Fruit fly (Drosophila melanogaster) S2 (cell line): ENCODE data around the gene spn-F.

Experiments used
- CG8478 ChIP-seq: fragments of >200 bp; optimal IDR thresholded peaks from 2 replicates; lab custom pipeline; 2018
- CTCF ChIP-seq, 2 experiments: fragments of >200 bp; optimal IDR thresholded peaks; 2 replicates each; lab custom pipeline; 2018

- TF ChIP-seq CTCF (optimal IDR thresholded peaks at IDR 0.05; lab: Kevin White, UChicago) (no peak), CG8478 (no peak)
These were observed 6.7 kb upstream of the spn-F start for dm6 chr3R:31248245-31248644.
